Worm (Caenorhabditis elegans) whole organism, L4/young adult: ENCODE data around the gene F53F8.6.

ENCODE experiments used
- W03F9.2 ChIP-seq: fragments of 150-350 bp; optimal IDR thresholded peaks from 2 replicates; lab custom pipeline; 2014; ENCODE audit warnings: missing biosample characterization, missing genetic modification characterization
- him-1 ChIP-seq: sonication (generic microtip); optimal IDR thresholded peaks from 2 replicates; lab custom pipeline; 2016; ENCODE audit warnings: missing genotype, missing genetic modification reagents, missing genetic modification characterization, missing compliant biosample characterization

- TF ChIP-seq W03F9.2 (tag; lab: Kevin White, UChicago) (no peak), him-1 (tag; lab: Kevin White, UChicago) (no peak)
Observed at ce11 chrV:20710156-20710555, 6.1 kb downstream of the F53F8.6 start.
